Worm (Caenorhabditis elegans) whole organism, L3 larva: Measurements from ENCODE around the gene T09A5.14.
A peak's percentile ranks its signal among the peaks of the same experiment; 100 is the strongest.

Source experiments
- ama-1 ChIP-seq: fragments of 150-350 bp; optimal IDR thresholded peaks from 2 replicates; lab custom pipeline; 2018
- ceh-16 ChIP-seq: sonication (generic microtip); optimal IDR thresholded peaks from 2 replicates; lab custom pipeline; 2017; ENCODE audit warnings: missing biosample characterization, missing genetic modification characterization
- ceh-28 ChIP-seq: fragments of 150-350 bp; optimal IDR thresholded peaks from 2 replicates; lab custom pipeline; 2014; ENCODE audit warnings: missing biosample characterization, missing genetic modification reagents, missing genetic modification characterization
- ceh-82 ChIP-seq: fragments of 150-350 bp; optimal IDR thresholded peaks from 2 replicates; lab custom pipeline; 2014; ENCODE audit warnings: missing biosample characterization, missing genetic modification characterization
- ceh-9 ChIP-seq: sonication (generic microtip); optimal IDR thresholded peaks from 2 replicates; lab custom pipeline; 2018; ENCODE audit warnings: missing biosample characterization, missing genetic modification characterization
- daf-12 ChIP-seq: fragments of 150-350 bp; optimal IDR thresholded peaks from 2 replicates; lab custom pipeline; 2014; ENCODE audit warnings: missing biosample characterization, missing genetic modification reagents, missing genetic modification characterization
- elt-2 ChIP-seq: sonication (generic microtip); optimal IDR thresholded peaks from 2 replicates; lab custom pipeline; 2016; ENCODE audit warnings: missing genetic modification reagents, mild to moderate bottlenecking, missing genetic modification characterization, missing compliant biosample characterization
- elt-3 ChIP-seq, 3 experiments: fragments of 150-350 bp in 1 of 3; sonication (generic microtip) in 2 of 3; optimal IDR thresholded peaks; 2 replicates in 2 of 3; 4 replicates in 1 of 3; lab custom pipeline; 2014 to 2017; ENCODE audit warnings: missing biosample characterization in 3 of 3, missing genetic modification characterization in 3 of 3
- fkh-2 ChIP-seq: fragments of 150-350 bp; optimal IDR thresholded peaks from 2 replicates; lab custom pipeline; 2014; ENCODE audit warnings: missing biosample characterization, missing genetic modification reagents, missing genetic modification characterization
- hmg-11 ChIP-seq: sonication (generic microtip); optimal IDR thresholded peaks from 2 replicates; lab custom pipeline; 2016; ENCODE audit warnings: missing genetic modification characterization, missing compliant biosample characterization
- jun-1 ChIP-seq: fragments of 150-350 bp; optimal IDR thresholded peaks from 2 replicates; lab custom pipeline; 2014; ENCODE audit warnings: missing biosample characterization, missing genetic modification reagents, missing genetic modification characterization
- lin-15B ChIP-seq: fragments of 150-350 bp; optimal IDR thresholded peaks from 2 replicates; lab custom pipeline; 2014; ENCODE audit warnings: missing biosample characterization, missing genetic modification characterization
- lin-39 ChIP-seq: fragments of 150-350 bp; optimal IDR thresholded peaks from 2 replicates; lab custom pipeline; 2018; ENCODE audit warnings: missing biosample characterization, missing genetic modification reagents, missing genetic modification characterization
- lsy-12 ChIP-seq: sonication (generic microtip); optimal IDR thresholded peaks from 2 replicates; lab custom pipeline; 2016; ENCODE audit warnings: mild to moderate bottlenecking, missing genetic modification characterization, missing compliant biosample characterization
- mml-1 ChIP-seq: fragments of 150-350 bp; sonication (generic microtip); optimal IDR thresholded peaks from 3 replicates; lab custom pipeline; 2014; ENCODE audit warnings: missing biosample characterization, missing genetic modification characterization
- nhr-23 ChIP-seq: fragments of 150-350 bp; optimal IDR thresholded peaks from 2 replicates; lab custom pipeline; 2014; ENCODE audit warnings: missing biosample characterization, missing genetic modification reagents, missing genetic modification characterization
- nhr-28 ChIP-seq: fragments of 150-350 bp; optimal IDR thresholded peaks from 2 replicates; lab custom pipeline; 2014; ENCODE audit warnings: missing biosample characterization, missing genetic modification characterization
- nhr-43 ChIP-seq: sonication (generic microtip); optimal IDR thresholded peaks from 2 replicates; lab custom pipeline; 2016; ENCODE audit warnings: mild to moderate bottlenecking, missing genetic modification characterization, missing compliant biosample characterization; ENCODE audit not compliant: poor library complexity, severe bottlenecking
- nhr-67 ChIP-seq: fragments of 150-350 bp; optimal IDR thresholded peaks from 2 replicates; lab custom pipeline; 2014; ENCODE audit warnings: missing biosample characterization, missing genetic modification characterization
- nhr-76 ChIP-seq: fragments of 150-350 bp; sonication (generic microtip); optimal IDR thresholded peaks from 5 replicates; lab custom pipeline; 2014; ENCODE audit warnings: missing biosample characterization, missing genetic modification characterization
- sea-2 ChIP-seq: fragments of 150-350 bp; sonication (generic microtip); optimal IDR thresholded peaks from 4 replicates; lab custom pipeline; 2014; ENCODE audit warnings: missing biosample characterization, missing genetic modification reagents, missing genetic modification characterization
- skn-1 ChIP-seq: fragments of 150-350 bp; optimal IDR thresholded peaks from 2 replicates; lab custom pipeline; 2014; ENCODE audit warnings: missing biosample characterization, missing genetic modification characterization
- unc-62 ChIP-seq: fragments of 150-350 bp; sonication (generic microtip); optimal IDR thresholded peaks from 4 replicates; lab custom pipeline; 2014; ENCODE audit warnings: missing biosample characterization, missing genetic modification reagents, missing genetic modification characterization

The T09A5.14 gene

DNA sequence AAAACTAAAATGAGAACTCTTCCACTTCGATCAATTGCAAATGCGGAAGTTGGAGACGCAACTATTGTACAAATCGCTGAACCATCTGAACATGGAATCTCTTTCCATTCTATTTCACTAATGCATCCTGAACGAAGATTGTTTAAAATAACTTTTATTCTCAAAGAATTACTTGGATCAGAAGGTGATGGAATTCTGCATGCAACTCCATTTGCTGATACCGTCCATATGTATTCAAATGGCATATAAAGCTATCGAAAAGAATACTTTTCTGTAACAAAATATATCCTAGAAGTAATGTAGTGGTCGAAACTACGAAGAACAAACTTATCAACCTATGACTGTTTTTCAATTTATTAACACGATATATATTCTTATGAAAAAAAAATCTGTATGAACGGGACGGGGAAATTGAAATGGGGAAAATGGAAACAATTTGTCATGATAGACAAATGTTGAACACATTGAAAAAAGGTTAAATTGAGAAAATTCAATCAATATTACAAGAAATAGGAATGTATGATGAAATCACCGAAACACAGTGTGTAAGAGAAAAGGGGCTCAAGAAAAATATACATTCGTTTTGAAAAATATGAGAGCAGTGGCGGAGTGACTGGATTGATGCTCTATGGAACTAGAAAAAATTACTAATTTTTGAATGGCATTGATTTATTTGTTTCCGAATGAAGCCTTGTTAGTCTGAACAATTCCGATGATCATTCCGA is 45.8 kb downstream of the T09A5.14 start, which contains the start of gene T01H3.2:
TSS of gene T01H3.2 (minus strand) at position 251 of the 725 bp plus-strand sequence.
- TF ChIP-seq elt-2 (tag; lab: Kevin White, UChicago): peak; percentile 18
- no peak for TF ChIP-seq daf-12 (tag; lab: Kevin White, UChicago)
- TF ChIP-seq nhr-43: peak; percentile 13
- peak; percentile 15 for TF ChIP-seq nhr-23 (tag; lab: Kevin White, UChicago)
- TF ChIP-seq, all 47 proteins: peak for 3

DNA sequence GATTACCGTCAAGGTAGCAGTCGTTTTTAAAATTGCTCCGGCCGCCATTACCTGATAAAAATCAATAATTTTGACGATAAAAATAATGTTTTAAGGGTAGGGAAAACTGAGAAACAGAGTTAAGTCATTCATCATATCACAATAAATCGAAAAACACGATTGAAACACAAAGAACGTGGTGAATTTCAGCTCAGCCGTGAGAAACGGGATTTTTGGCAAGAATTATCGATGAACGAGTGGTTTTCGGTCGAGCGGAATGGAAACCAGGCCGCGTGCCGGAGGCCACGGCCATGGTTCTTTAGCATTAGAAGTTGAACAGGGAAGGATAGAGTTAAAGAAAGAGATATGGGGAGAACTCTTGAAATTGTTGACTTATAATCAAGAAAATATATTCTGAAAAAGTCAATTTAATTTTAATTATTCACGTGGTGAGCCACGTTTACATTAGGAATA is 47.1 kb downstream of the T09A5.14 start, which contains the start of the genes vha-4 and T01H3.5:
TSS of gene vha-4 (minus strand) at position 51 of the 453 bp plus-strand sequence.
TSS of gene T01H3.5 (plus strand) at position 351 of the 453 bp plus-strand sequence.
- TF ChIP-seq ceh-28 (tag; lab: Kevin White, UChicago) (no peak), elt-3 (tag; optimal IDR thresholded peaks at IDR 0.05; lab: Kevin White, UChicago) (no peak), ceh-16 (tag; lab: Kevin White, UChicago) (no peak), nhr-67 (tag; lab: Kevin White, UChicago) (no peak), unc-62 (GFP tag; lab: Kevin White, UChicago) (no peak), sea-2 (GFP tag; lab: Kevin White, UChicago) (no peak), lsy-12 (tag; lab: Kevin White, UChicago) (no peak), lin-15B (peak; percentile 4), elt-2 (tag; lab: Kevin White, UChicago) (no peak), ama-1 (lab: Kevin White, UChicago) (no peak), mml-1 (tag; lab: Kevin White, UChicago) (no peak), nhr-28 (tag; lab: Kevin White, UChicago) (no peak), fkh-2 (tag; lab: Kevin White, UChicago) (no peak), jun-1 (tag; lab: Kevin White, UChicago) (no peak), hmg-11 (tag; lab: Kevin White, UChicago) (peak; percentile 52), ceh-9 (tag; lab: Kevin White, UChicago) (no peak), skn-1 (no peak), lin-39 (no peak)

DNA sequence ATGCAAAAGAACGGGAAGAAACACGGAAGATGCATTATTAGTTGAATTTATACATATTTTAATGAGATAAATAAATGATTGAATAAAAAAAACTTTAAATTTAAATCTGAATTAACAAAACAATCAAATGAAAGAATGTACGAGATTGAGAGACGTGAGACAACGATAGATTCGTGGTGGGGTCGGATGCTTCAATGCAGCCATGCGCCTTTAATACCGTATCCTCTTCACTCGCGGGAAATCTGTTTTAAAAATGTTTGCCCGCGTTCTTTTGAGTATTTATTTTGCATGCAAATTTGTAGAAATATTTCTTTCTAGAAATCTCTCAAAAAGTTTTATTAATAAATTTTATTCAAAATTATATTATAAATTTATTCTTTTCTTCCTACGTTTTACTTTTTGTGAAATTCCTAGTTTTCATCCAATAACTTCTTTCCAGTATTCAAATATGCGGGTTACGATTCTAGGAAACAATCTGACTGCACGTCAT is 48.3 kb downstream of the T09A5.14 start, which contains the start of gene perm-1:
TSS of gene perm-1 (plus strand) at position 440 of the 490 bp plus-strand sequence.
- TF ChIP-seq nhr-28 (tag; lab: Kevin White, UChicago) (no peak), nhr-76 (tag; lab: Kevin White, UChicago) (no peak), ceh-82 (tag; lab: Kevin White, UChicago) (no peak), fkh-2 (tag; lab: Kevin White, UChicago) (no peak)
